Worm (Caenorhabditis elegans) whole organism, L1 larva: ENCODE measurements around the gene F36H12.9.
"Not testable (repeated sequence)": the region's sequence is repeated elsewhere in the genome, so short reads cannot be mapped to it uniquely, and the experiment has no call there.

ENCODE experiments used
- C04F5.9 ChIP-seq: sonication (generic microtip); optimal IDR thresholded peaks from 2 replicates; lab custom pipeline; 2016; ENCODE audit warnings: missing genetic modification characterization, missing compliant biosample characterization
- C16A3.4 ChIP-seq: fragments of 150-350 bp; optimal IDR thresholded peaks from 2 replicates; lab custom pipeline; 2014; ENCODE audit warnings: missing biosample characterization, missing genetic modification characterization
- aha-1 ChIP-seq: fragments of 150-350 bp; optimal IDR thresholded peaks from 2 replicates; lab custom pipeline; 2014; ENCODE audit warnings: missing biosample characterization, missing genetic modification characterization
- ama-1 ChIP-seq: fragments of 150-350 bp; optimal IDR thresholded peaks from 2 replicates; lab custom pipeline; 2014
- blmp-1 ChIP-seq: fragments of 150-350 bp; optimal IDR thresholded peaks from 2 replicates; lab custom pipeline; 2014; ENCODE audit warnings: missing biosample characterization, missing genetic modification characterization
- ceh-63 ChIP-seq: fragments of 200-800 bp; sonication (Bioruptor generic); optimal IDR thresholded peaks from 2 replicates; lab custom pipeline; 2018; ENCODE audit warnings: mild to moderate bottlenecking, missing genetic modification characterization, missing compliant biosample characterization
- ceh-8 ChIP-seq: fragments of 200-800 bp; sonication (Bioruptor generic); optimal IDR thresholded peaks from 2 replicates; lab custom pipeline; 2018; ENCODE audit warnings: mild to moderate bottlenecking, missing genetic modification characterization, moderate library complexity, missing compliant biosample characterization
- ceh-82 ChIP-seq, 3 experiments: fragments of 150-350 bp in 1 of 3; sonication (generic microtip) in 2 of 3; optimal IDR thresholded peaks; 2 replicates each; lab custom pipeline; 2014 to 2017; ENCODE audit warnings: missing biosample characterization in 3 of 3, missing genetic modification characterization in 3 of 3
- ceh-88 ChIP-seq: fragments of 200-800 bp; sonication (Bioruptor generic); IDR thresholded peaks from 2 replicates; pipeline ENCODE4 v1.3.6; 2022; ENCODE audit warnings: missing genetic modification characterization, missing compliant biosample characterization
- ceh-90 ChIP-seq: sonication (generic microtip); optimal IDR thresholded peaks from 2 replicates; lab custom pipeline; 2016; ENCODE audit warnings: missing genetic modification characterization, missing compliant biosample characterization
- dsc-1 ChIP-seq: sonication (generic microtip); optimal IDR thresholded peaks from 2 replicates; lab custom pipeline; 2016; ENCODE audit warnings: mild to moderate bottlenecking, missing genetic modification characterization, missing compliant biosample characterization
- efl-1 ChIP-seq, 4 experiments: fragments of 150-350 bp; optimal IDR thresholded peaks in 3 of 4; peaks in 1 of 4; 1 replicate in 1 of 4; 2 replicates in 3 of 4; lab custom pipeline; 2014; ENCODE audit warnings: missing biosample characterization in 2 of 4, missing genetic modification characterization in 2 of 4, missing genetic modification reagents in 2 of 4
- egl-13 ChIP-seq: sonication (generic microtip); optimal IDR thresholded peaks from 2 replicates; lab custom pipeline; 2016; ENCODE audit warnings: missing genotype, missing genetic modification reagents, missing genetic modification characterization, missing compliant biosample characterization
- egl-27 ChIP-seq, 2 experiments: fragments of 150-350 bp in 1 of 2; sonication (generic microtip); optimal IDR thresholded peaks; 3 replicates each; lab custom pipeline; 2017 to 2018; ENCODE audit warnings: missing biosample characterization in 2 of 2, missing genetic modification characterization in 2 of 2, missing genetic modification reagents in 2 of 2
- elt-3 ChIP-seq, 6 experiments: fragments of 150-350 bp in 1 of 6; sonication (generic microtip); optimal IDR thresholded peaks; 2 replicates each; lab custom pipeline; 2017 to 2018; ENCODE audit warnings: missing biosample characterization in 6 of 6, missing genetic modification characterization in 6 of 6, inconsistent platforms in 1 of 6
- fkh-8 ChIP-seq: sonication (generic microtip); optimal IDR thresholded peaks from 2 replicates; lab custom pipeline; 2016; ENCODE audit warnings: mild to moderate bottlenecking, missing genetic modification characterization, missing compliant biosample characterization
- grh-1 ChIP-seq: fragments of 200-800 bp; sonication (Bioruptor generic); IDR thresholded peaks from 2 replicates; pipeline ENCODE4 v1.3.6; 2022; ENCODE audit warnings: missing genetic modification reagents, missing genetic modification characterization, missing compliant biosample characterization
- hlh-17 ChIP-seq: fragments of 200-800 bp; sonication (Bioruptor generic); optimal IDR thresholded peaks from 2 replicates; lab custom pipeline; 2018; ENCODE audit warnings: missing genetic modification characterization, mild to moderate bottlenecking, missing compliant biosample characterization, moderate library complexity, borderline replicate concordance
- irx-1 ChIP-seq: sonication (generic microtip); optimal IDR thresholded peaks from 2 replicates; lab custom pipeline; 2016; ENCODE audit warnings: missing genetic modification characterization, missing compliant biosample characterization
- isw-1 ChIP-seq: fragments of 200-800 bp; sonication (Bioruptor generic); IDR thresholded peaks from 2 replicates; pipeline ENCODE4 v1.3.6; 2022; ENCODE audit warnings: missing genetic modification characterization, missing compliant biosample characterization
- lin-14 ChIP-seq: fragments of 200-800 bp; sonication (Bioruptor generic); optimal IDR thresholded peaks from 2 replicates; lab custom pipeline; 2018; ENCODE audit warnings: mild to moderate bottlenecking, missing genetic modification characterization, moderate library complexity, missing compliant biosample characterization
- lin-35 ChIP-seq, 2 experiments: fragments of 150-350 bp; optimal IDR thresholded peaks; 2 replicates each; lab custom pipeline; 2014; ENCODE audit warnings: missing biosample characterization in 2 of 2, missing genetic modification characterization in 2 of 2, missing genetic modification reagents in 2 of 2
- mef-2 ChIP-seq: fragments of 150-350 bp; optimal IDR thresholded peaks from 2 replicates; lab custom pipeline; 2014; ENCODE audit warnings: missing biosample characterization, missing genetic modification characterization
- nhr-11 ChIP-seq: fragments of 150-350 bp; optimal IDR thresholded peaks from 2 replicates; lab custom pipeline; 2014; ENCODE audit warnings: missing biosample characterization, missing genetic modification characterization
- nhr-19 ChIP-seq: fragments of 200-800 bp; sonication (Bioruptor generic); conservative IDR thresholded peaks from 2 replicates; pipeline ENCODE4 v1.3.6; 2022; ENCODE audit warnings: missing genetic modification characterization, missing compliant biosample characterization
- nhr-237 ChIP-seq: fragments of 150-350 bp; optimal IDR thresholded peaks from 2 replicates; lab custom pipeline; 2014; ENCODE audit warnings: missing biosample characterization, missing genetic modification characterization
- nhr-47 ChIP-seq: sonication (generic microtip); optimal IDR thresholded peaks from 2 replicates; lab custom pipeline; 2016; ENCODE audit warnings: mild to moderate bottlenecking, missing genetic modification characterization, moderate library complexity, missing compliant biosample characterization
- nhr-71 ChIP-seq: sonication (generic microtip); optimal IDR thresholded peaks from 2 replicates; lab custom pipeline; 2016; ENCODE audit warnings: mild to moderate bottlenecking, missing genetic modification characterization, moderate library complexity, missing compliant biosample characterization
- nhr-84 ChIP-seq: sonication (generic microtip); optimal IDR thresholded peaks from 2 replicates; lab custom pipeline; 2017; ENCODE audit warnings: missing biosample characterization, missing genetic modification characterization
- nhr-90 ChIP-seq: sonication (generic microtip); optimal IDR thresholded peaks from 2 replicates; lab custom pipeline; 2016; ENCODE audit warnings: mild to moderate bottlenecking, missing genetic modification characterization, missing compliant biosample characterization; ENCODE audit not compliant: poor library complexity
- pax-3 ChIP-seq: fragments of 200-800 bp; sonication (Bioruptor generic); optimal IDR thresholded peaks from 2 replicates; lab custom pipeline; 2018; ENCODE audit warnings: mild to moderate bottlenecking, missing genetic modification characterization, moderate library complexity, missing compliant biosample characterization
- pqm-1 ChIP-seq: sonication (generic microtip); optimal IDR thresholded peaks from 3 replicates; lab custom pipeline; 2017; ENCODE audit warnings: missing biosample characterization, missing genetic modification characterization
- skn-1 ChIP-seq: fragments of 150-350 bp; optimal IDR thresholded peaks from 2 replicates; lab custom pipeline; 2014; ENCODE audit warnings: missing biosample characterization, missing genetic modification characterization
- snu-23 ChIP-seq: sonication (generic microtip); optimal IDR thresholded peaks from 2 replicates; lab custom pipeline; 2016; ENCODE audit warnings: missing genetic modification characterization, missing compliant biosample characterization
- sox-4 ChIP-seq: sonication (generic microtip); optimal IDR thresholded peaks from 2 replicates; lab custom pipeline; 2016; ENCODE audit warnings: missing genetic modification characterization, missing compliant biosample characterization
- sup-37 ChIP-seq: fragments of 200-800 bp; sonication (Bioruptor generic); optimal IDR thresholded peaks from 2 replicates; lab custom pipeline; 2018; ENCODE audit warnings: mild to moderate bottlenecking, missing genetic modification characterization, missing compliant biosample characterization
- swsn-7 ChIP-seq: sonication (generic microtip); optimal IDR thresholded peaks from 2 replicates; lab custom pipeline; 2016; ENCODE audit warnings: missing genetic modification characterization, missing compliant biosample characterization
- tbx-2 ChIP-seq: sonication (generic microtip); optimal IDR thresholded peaks from 2 replicates; lab custom pipeline; 2016; ENCODE audit warnings: missing genetic modification characterization, missing compliant biosample characterization
- tlp-1 ChIP-seq: fragments of 150-350 bp; optimal IDR thresholded peaks from 2 replicates; lab custom pipeline; 2014; ENCODE audit warnings: missing biosample characterization, missing genetic modification characterization
- unc-130 ChIP-seq: fragments of 150-350 bp; optimal IDR thresholded peaks from 2 replicates; lab custom pipeline; 2017; ENCODE audit warnings: missing biosample characterization, missing genetic modification characterization, inconsistent platforms
- unc-86 ChIP-seq: sonication (generic microtip); optimal IDR thresholded peaks from 2 replicates; lab custom pipeline; 2016; ENCODE audit warnings: missing genetic modification characterization, missing compliant biosample characterization
- xbp-1 ChIP-seq: sonication (generic microtip); optimal IDR thresholded peaks from 2 replicates; lab custom pipeline; 2016; ENCODE audit warnings: missing genetic modification characterization, missing compliant biosample characterization
- zag-1 ChIP-seq: fragments of 150-350 bp; optimal IDR thresholded peaks from 2 replicates; lab custom pipeline; 2014; ENCODE audit warnings: missing biosample characterization, missing genetic modification characterization
- zip-4 ChIP-seq: fragments of 200-800 bp; sonication (Bioruptor generic); optimal IDR thresholded peaks from 2 replicates; lab custom pipeline; 2018; ENCODE audit warnings: mild to moderate bottlenecking, missing genetic modification characterization, moderate library complexity, missing compliant biosample characterization
- ztf-4 ChIP-seq: fragments of 150-350 bp; optimal IDR thresholded peaks from 2 replicates; lab custom pipeline; 2014; ENCODE audit warnings: missing biosample characterization, missing genetic modification characterization

F36H12.9 gene

DNA sequence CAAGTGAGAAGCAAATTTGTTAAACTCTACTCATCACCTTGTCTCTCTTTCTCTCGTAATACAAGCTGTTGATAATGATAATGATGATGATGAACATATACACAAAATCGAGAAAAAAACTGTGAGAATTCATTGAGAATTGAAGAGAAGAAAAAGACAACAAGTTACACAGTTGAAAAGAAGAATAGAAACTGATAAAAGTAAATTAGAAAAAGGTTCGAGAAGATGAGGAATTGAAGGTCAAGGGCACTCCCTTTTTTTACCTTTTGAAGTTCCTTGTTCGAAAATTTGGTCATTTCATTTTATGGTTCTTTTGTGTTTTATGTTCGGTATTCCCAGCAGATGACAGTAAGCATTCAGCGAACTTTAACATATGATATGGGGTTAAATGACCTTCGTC is 40.5 kb upstream of the F36H12.9 start:
- TF ChIP-seq egl-13, result no peak
- no peak for TF ChIP-seq pqm-1 (tag; lab: Kevin White, UChicago)
- no peak for TF ChIP-seq nhr-237
- no peak for TF ChIP-seq C04F5.9
- TF ChIP-seq ceh-88 (GFP tag; lab: Robert Waterston, UW), result no peak
- no peak for TF ChIP-seq unc-130 (tag; lab: Kevin White, UChicago)
- TF ChIP-seq swsn-7 (tag; lab: Kevin White, UChicago), result no peak
- peak; percentile 33 for TF ChIP-seq lin-14 (GFP tag; lab: Kevin White, UChicago)
- no peak for TF ChIP-seq hlh-17 (GFP tag; lab: Kevin White, UChicago)
- no peak for TF ChIP-seq sox-4 (tag; lab: Kevin White, UChicago)
- peak; percentile 48 for TF ChIP-seq blmp-1 (tag; lab: Kevin White, UChicago)
- no peak for TF ChIP-seq fkh-8
- TF ChIP-seq sup-37, result no peak
- TF ChIP-seq ceh-82 (tag; optimal IDR thresholded peaks at IDR 0.05; lab: Kevin White, UChicago), result no peak
- no peak for TF ChIP-seq nhr-84
- TF ChIP-seq snu-23 (GFP tag; lab: Kevin White, UChicago), result no peak
- no peak for TF ChIP-seq ceh-8 (GFP tag; lab: Kevin White, UChicago)
- TF ChIP-seq tlp-1 (tag; lab: Kevin White, UChicago), result no peak
- peak in 2 of 6 experiments; percentile 17 to 22 for TF ChIP-seq elt-3 (tag; optimal IDR thresholded peaks at IDR 0.05; lab: Kevin White, UChicago)
- TF ChIP-seq isw-1 (GFP tag; lab: Robert Waterston, UW), result no peak
- TF ChIP-seq skn-1, result no peak
- TF ChIP-seq nhr-47 (tag; lab: Kevin White, UChicago), result no peak

DNA sequence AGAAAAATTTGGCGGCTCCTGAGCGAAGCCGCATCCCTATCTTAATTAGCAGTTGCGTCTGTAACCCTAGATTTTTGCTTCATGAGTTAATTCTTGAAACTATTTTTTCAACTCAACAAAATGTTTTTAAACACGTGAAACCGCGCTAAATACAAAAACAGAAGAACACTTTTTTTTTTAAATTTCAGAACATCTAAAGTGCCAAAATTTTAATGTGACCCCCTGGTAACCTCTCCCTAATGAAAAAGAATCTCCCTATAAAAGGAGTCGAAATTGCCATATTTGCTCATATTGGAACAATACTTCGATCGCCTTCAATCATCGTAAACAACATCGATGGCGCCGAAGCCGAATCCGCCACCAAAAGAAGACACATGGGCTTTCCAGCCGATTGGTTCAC is 38.3 kb upstream of the F36H12.9 start, which contains the start of gene nsph-4.2:
Gene nsph-4.2, plus strand, starts transcription at position 301 of the 400 bp plus-strand sequence.
- not testable (repeated sequence) for TF ChIP-seq tbx-2; nhr-71; isw-1 (GFP tag; lab: Robert Waterston, UW)

DNA sequence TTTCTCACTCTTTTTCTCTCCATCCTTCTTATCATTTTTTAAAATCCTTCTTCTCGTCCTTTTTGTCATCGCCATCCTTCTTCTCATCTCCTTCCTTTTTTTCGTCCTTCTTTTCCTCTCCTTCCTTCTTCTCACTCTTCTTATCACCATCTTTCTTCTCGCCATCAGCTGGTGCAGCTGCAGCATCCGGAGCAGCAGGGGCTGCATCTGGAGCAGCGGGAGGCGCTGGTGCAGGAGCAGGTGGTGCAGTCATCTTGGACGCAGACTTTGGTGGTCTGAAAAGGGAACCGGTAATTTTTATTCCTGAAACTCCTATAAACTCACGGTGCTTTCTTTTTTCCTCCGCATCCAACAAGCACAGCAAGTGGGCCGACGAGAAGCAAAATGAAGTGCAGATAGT is 35.1 kb upstream of the F36H12.9 start:
- TF ChIP-seq nhr-19 (GFP tag; lab: Robert Waterston, UW) (no peak), ama-1 (lab: Kevin White, UChicago) (no peak), pax-3 (no peak), ceh-63 (GFP tag; lab: Kevin White, UChicago) (no peak), grh-1 (no peak), zag-1 (no peak), mef-2 (tag; lab: Kevin White, UChicago) (no peak), egl-27 (tag; optimal IDR thresholded peaks at IDR 0.05; lab: Kevin White, UChicago) (no peak), unc-86 (no peak), blmp-1 (tag; lab: Kevin White, UChicago) (no peak), nhr-11 (tag; lab: Kevin White, UChicago) (no peak)
- TF ChIP-seq, all 84 proteins: peak for 0

DNA sequence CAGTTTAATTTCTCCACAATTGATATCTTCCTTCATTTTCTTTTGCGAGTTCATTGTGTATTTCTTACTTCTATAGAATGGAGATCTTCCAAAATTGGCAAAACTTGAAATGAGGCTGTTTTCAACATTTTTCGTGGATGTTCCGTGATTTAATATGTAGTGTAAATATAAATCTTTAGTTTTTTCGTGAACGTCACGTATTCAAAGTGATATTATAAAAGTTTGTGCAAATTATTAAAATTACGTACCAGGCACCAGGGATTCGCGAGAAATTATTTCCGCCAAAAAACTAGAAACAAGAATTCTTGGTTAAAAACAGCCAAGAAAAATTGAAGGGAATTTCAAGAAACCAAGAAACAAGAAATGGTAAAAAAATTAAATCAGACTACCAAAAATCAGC is 32.6 kb upstream of the F36H12.9 start, which contains the start of gene Y59E9AL.8:
Gene Y59E9AL.8, minus strand, starts transcription at position 101 of the 400 bp plus-strand sequence.
- TF ChIP-seq ama-1 (lab: Kevin White, UChicago) (no peak), xbp-1 (tag; lab: Kevin White, UChicago) (no peak), zip-4 (GFP tag; lab: Kevin White, UChicago) (no peak), hlh-17 (GFP tag; lab: Kevin White, UChicago) (no peak), tlp-1 (tag; lab: Kevin White, UChicago) (no peak), ceh-90 (no peak), irx-1 (tag; lab: Kevin White, UChicago) (no peak), nhr-90 (no peak), sup-37 (no peak), dsc-1 (tag; lab: Kevin White, UChicago) (no peak), nhr-19 (GFP tag; lab: Robert Waterston, UW) (no peak), ztf-4 (tag; lab: Kevin White, UChicago) (no peak), ceh-63 (GFP tag; lab: Kevin White, UChicago) (no peak), nhr-71 (no peak), efl-1 (optimal IDR thresholded peaks at IDR 0.05; lab: Kevin White, UChicago) (no peak), efl-1 (GFP tag; optimal IDR thresholded peaks at IDR 0.05 in 1 of 2; lab: Kevin White, UChicago) (no peak), C16A3.4 (tag; lab: Kevin White, UChicago) (no peak), ceh-8 (GFP tag; lab: Kevin White, UChicago) (no peak), lin-35 (GFP tag; optimal IDR thresholded peaks at IDR 0.05; lab: Kevin White, UChicago) (no peak), aha-1 (tag; lab: Kevin White, UChicago) (no peak)
